Worm (Caenorhabditis elegans) whole organism, midembryonic: ENCODE data around the gene kel-3.

Experiments used
- T22C8.4 ChIP-seq: fragments of 200-800 bp; sonication (Bioruptor generic); IDR thresholded peaks from 2 replicates; pipeline ENCODE4 v1.3.6; 2022; ENCODE audit warnings: missing genetic modification characterization, missing compliant biosample characterization
- cog-1 ChIP-seq: sonication (generic microtip); optimal IDR thresholded peaks from 2 replicates; lab custom pipeline; 2016; ENCODE audit warnings: missing genetic modification characterization, missing compliant biosample characterization
- flt-1 ChIP-seq: fragments of 200-800 bp; sonication (Bioruptor generic); IDR thresholded peaks from 2 replicates; pipeline ENCODE4 v1.3.6; 2022; ENCODE audit warnings: missing genetic modification characterization, missing compliant biosample characterization
- klf-2 ChIP-seq: fragments of 200-800 bp; sonication (Bioruptor generic); conservative IDR thresholded peaks from 2 replicates; pipeline ENCODE4 v1.3.6; 2022; ENCODE audit warnings: missing genetic modification reagents, missing genetic modification characterization, missing compliant biosample characterization
- med-1 ChIP-seq: sonication (generic microtip); optimal IDR thresholded peaks from 2 replicates; lab custom pipeline; 2017; ENCODE audit warnings: missing genetic modification characterization, mild to moderate bottlenecking, missing compliant biosample characterization, antibody characterized with exemption, missing genetic modification reagents; ENCODE audit not compliant: insufficient read depth
- ref-1 ChIP-seq: fragments of 200-800 bp; sonication (Bioruptor generic); conservative IDR thresholded peaks from 2 replicates; pipeline ENCODE4 v1.3.6; 2022; ENCODE audit warnings: missing genetic modification reagents, missing genetic modification characterization, missing compliant biosample characterization
- tab-1 ChIP-seq: fragments of 200-800 bp; sonication (Bioruptor generic); IDR thresholded peaks from 2 replicates; pipeline ENCODE4 v1.3.6; 2022; ENCODE audit warnings: missing genetic modification characterization, missing compliant biosample characterization
- ztf-23 ChIP-seq: fragments of 200-800 bp; sonication (Bioruptor generic); IDR thresholded peaks from 2 replicates; pipeline ENCODE4 v1.3.6; 2022; ENCODE audit warnings: missing genetic modification reagents, missing genetic modification characterization, missing compliant biosample characterization
- ztf-29 ChIP-seq: fragments of 200-800 bp; sonication (Bioruptor generic); IDR thresholded peaks from 2 replicates; pipeline ENCODE4 v1.3.6; 2022; ENCODE audit warnings: missing genetic modification reagents, missing genetic modification characterization, missing compliant biosample characterization

DNA sequence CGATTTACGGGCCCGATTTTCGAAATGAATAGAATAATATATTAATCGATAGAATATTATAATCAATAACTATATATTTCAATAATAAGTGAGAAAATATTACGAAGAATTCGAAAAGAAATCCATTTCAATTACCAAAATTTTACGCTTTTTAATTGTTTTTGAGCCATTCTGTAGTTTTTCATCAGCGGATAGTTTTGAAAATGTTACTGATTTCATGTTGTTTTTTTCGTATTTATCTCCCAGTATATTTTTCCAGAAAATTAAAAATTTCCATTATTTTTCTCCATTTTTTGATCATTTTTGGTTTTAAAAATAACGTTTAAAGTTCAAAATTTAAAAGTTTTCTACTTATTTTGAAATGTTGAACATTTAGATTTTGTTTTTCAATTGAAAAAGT, 41.1 kb downstream of the kel-3 start, which contains the start of gene T28A8.3:
- TF ChIP-seq klf-2 (GFP tag; lab: Robert Waterston, UW), result no peak
- TF ChIP-seq ztf-23 (GFP tag; lab: Robert Waterston, UW), result no peak
- TF ChIP-seq T22C8.4 (GFP tag; lab: Robert Waterston, UW), result no peak
- no peak for TF ChIP-seq flt-1 (GFP tag; lab: Robert Waterston, UW)
- TF ChIP-seq tab-1 (GFP tag; lab: Robert Waterston, UW), result no peak
- no peak for TF ChIP-seq med-1 (GFP tag; lab: Kevin White, UChicago)
- TF ChIP-seq ref-1 (GFP tag; lab: Robert Waterston, UW), result no peak
- no peak for TF ChIP-seq ztf-29 (GFP tag; lab: Robert Waterston, UW)
- TF ChIP-seq cog-1 (tag; lab: Kevin White, UChicago), result no peak
